Fruit fly (Drosophila melanogaster) whole organism, embryonic: Measurements from ENCODE around the gene Bcat.

ENCODE experiments used
- CG11085 ChIP-seq: fragments of 200-800 bp; sonication (Bioruptor generic); IDR thresholded peaks from 2 replicates; pipeline ENCODE4 v1.3.6; 2022; ENCODE audit warnings: missing biosample characterization, missing genetic modification characterization
- CG11560 ChIP-seq: fragments of 200-800 bp; sonication (Bioruptor generic); IDR thresholded peaks from 3 replicates; pipeline ENCODE4 v1.3.6; 2022; ENCODE audit warnings: missing biosample characterization, missing genetic modification characterization
- CG13775 ChIP-seq: fragments of 200-800 bp; sonication (Bioruptor generic); optimal IDR thresholded peaks from 3 replicates; lab custom pipeline; 2017; ENCODE audit warnings: missing biosample characterization, mild to moderate bottlenecking, missing genetic modification characterization
- CG15011 ChIP-seq: fragments of 200-800 bp; sonication (Bioruptor generic); optimal IDR thresholded peaks from 3 replicates; lab custom pipeline; 2018; ENCODE audit warnings: missing biosample characterization, mild to moderate bottlenecking, missing genetic modification characterization
- CG15696 ChIP-seq: fragments of 200-800 bp; sonication (Bioruptor generic); optimal IDR thresholded peaks from 2 replicates; lab custom pipeline; 2019; ENCODE audit warnings: missing biosample characterization, mild to moderate bottlenecking, missing genetic modification characterization, moderate library complexity
- CG1603 ChIP-seq: fragments of 200-800 bp; sonication (Bioruptor generic); optimal IDR thresholded peaks from 2 replicates; lab custom pipeline; 2019; ENCODE audit warnings: missing biosample characterization, mild to moderate bottlenecking, missing genetic modification characterization, moderate library complexity
- CG2202 ChIP-seq: fragments of 200-800 bp; sonication (Bioruptor generic); optimal IDR thresholded peaks from 2 replicates; lab custom pipeline; 2018; ENCODE audit warnings: missing biosample characterization, mild to moderate bottlenecking, missing genetic modification characterization
- CG2678 ChIP-seq: fragments of 200-800 bp; sonication (Bioruptor generic); optimal IDR thresholded peaks from 3 replicates; lab custom pipeline; 2019; ENCODE audit warnings: missing biosample characterization, mild to moderate bottlenecking, missing genetic modification characterization, moderate library complexity
- CG2875 ChIP-seq: fragments of 200-800 bp; sonication (Bioruptor generic); optimal IDR thresholded peaks from 2 replicates; lab custom pipeline; 2017; ENCODE audit warnings: missing biosample characterization, mild to moderate bottlenecking, missing genetic modification characterization, missing genetic modification reagents
- CG3847 ChIP-seq: fragments of 200-800 bp; sonication (Bioruptor generic); IDR thresholded peaks from 2 replicates; pipeline ENCODE4 v1.3.6; 2022; ENCODE audit warnings: missing biosample characterization, missing genetic modification characterization
- CG4328 ChIP-seq: fragments of 200-800 bp; sonication (Bioruptor generic); optimal IDR thresholded peaks from 3 replicates; lab custom pipeline; 2017; ENCODE audit warnings: missing biosample characterization, missing genetic modification reagents, missing genetic modification characterization
- CG4730 ChIP-seq: fragments of 200-800 bp; sonication (Bioruptor generic); IDR thresholded peaks from 2 replicates; pipeline ENCODE4 v1.3.6; 2022; ENCODE audit warnings: missing biosample characterization, missing genetic modification characterization
- CG4854 ChIP-seq: fragments of 200-800 bp; sonication (Bioruptor generic); optimal IDR thresholded peaks from 2 replicates; lab custom pipeline; 2016; ENCODE audit warnings: missing biosample characterization, missing genetic modification characterization, inconsistent platforms
- CG7963 ChIP-seq: fragments of 200-800 bp; sonication (Bioruptor generic); IDR thresholded peaks from 3 replicates; pipeline ENCODE4 v1.3.6; 2022; ENCODE audit warnings: missing biosample characterization, missing genetic modification characterization; ENCODE audit not compliant: partially characterized antibody
- CG8290 ChIP-seq, 3 experiments: fragments of 200-800 bp; sonication (Bioruptor generic); optimal IDR thresholded peaks; 2 replicates each; lab custom pipeline; 2016 to 2019; ENCODE audit warnings: missing biosample characterization in 3 of 3, missing genetic modification characterization in 3 of 3, mild to moderate bottlenecking in 2 of 3, moderate library complexity in 1 of 3
- CG8359 ChIP-seq: fragments of 200-800 bp; sonication (Bioruptor generic); optimal IDR thresholded peaks from 2 replicates; lab custom pipeline; 2017; ENCODE audit warnings: missing biosample characterization, mild to moderate bottlenecking, missing genetic modification characterization, borderline replicate concordance
- Dbx ChIP-seq: fragments of 200-800 bp; sonication (Bioruptor generic); IDR thresholded peaks from 3 replicates; pipeline ENCODE4 v1.3.6; 2022; ENCODE audit warnings: missing biosample characterization, missing genetic modification characterization
- E2f1 ChIP-seq: fragments of 200-800 bp; sonication (Bioruptor generic); IDR thresholded peaks from 2 replicates; pipeline ENCODE4 v1.3.6; 2022; ENCODE audit warnings: missing biosample characterization, missing genetic modification characterization
- Eip74EF ChIP-seq, 2 experiments: fragments of 200-800 bp in 1 of 2; fragments of >200 bp in 1 of 2; sonication (Bioruptor generic) in 1 of 2; optimal IDR thresholded peaks; 2 replicates each; lab custom pipeline; 2017 to 2019; ENCODE audit warnings: missing biosample characterization in 2 of 2, missing genetic modification characterization in 2 of 2, mild to moderate bottlenecking in 1 of 2, moderate library complexity in 1 of 2
- Meics ChIP-seq: fragments of 200-800 bp; sonication (Bioruptor generic); optimal IDR thresholded peaks from 2 replicates; lab custom pipeline; 2017; ENCODE audit warnings: missing biosample characterization, mild to moderate bottlenecking, missing genetic modification characterization
- Oaz ChIP-seq: fragments of 200-800 bp; sonication (Bioruptor generic); IDR thresholded peaks from 2 replicates; pipeline ENCODE4 v1.3.6; 2022; ENCODE audit warnings: missing biosample characterization, missing genetic modification characterization
- Opbp ChIP-seq: fragments of 200-800 bp; sonication (Bioruptor generic); IDR thresholded peaks from 3 replicates; pipeline ENCODE4 v1.3.6; 2022; ENCODE audit warnings: missing biosample characterization, missing genetic modification characterization; ENCODE audit not compliant: partially characterized antibody
- Sry-δ ChIP-seq: fragments of 200-800 bp; sonication (Bioruptor generic); optimal IDR thresholded peaks from 2 replicates; lab custom pipeline; 2016; ENCODE audit warnings: missing biosample characterization, missing genetic modification characterization
- Xbp1 ChIP-seq: fragments of 200-800 bp; sonication (Bioruptor generic); optimal IDR thresholded peaks from 3 replicates; lab custom pipeline; 2016; ENCODE audit warnings: missing biosample characterization, mild to moderate bottlenecking, missing genetic modification characterization
- ap ChIP-seq: fragments of 200-800 bp; sonication (Bioruptor generic); IDR thresholded peaks from 2 replicates; pipeline ENCODE4 v1.3.6; 2022; ENCODE audit warnings: missing biosample characterization, missing genetic modification characterization
- bbx ChIP-seq: fragments of 200-800 bp; sonication (Bioruptor generic); IDR thresholded peaks from 2 replicates; pipeline ENCODE4 v1.3.6; 2022; ENCODE audit warnings: missing biosample characterization, missing genetic modification characterization; ENCODE audit not compliant: partially characterized antibody
- chm ChIP-seq: fragments of 200-800 bp; sonication (Bioruptor generic); IDR thresholded peaks from 2 replicates; pipeline ENCODE4 v1.3.6; 2022; ENCODE audit warnings: missing biosample characterization, missing genetic modification characterization
- dan ChIP-seq: fragments of 200-800 bp; sonication (Bioruptor generic); IDR thresholded peaks from 2 replicates; pipeline ENCODE4 v1.3.6; 2022; ENCODE audit warnings: missing biosample characterization, missing genetic modification characterization
- danr ChIP-seq: fragments of 200-800 bp; sonication (Bioruptor generic); IDR thresholded peaks from 2 replicates; pipeline ENCODE4 v1.3.6; 2022; ENCODE audit warnings: missing biosample characterization, missing genetic modification characterization
- dm ChIP-seq: fragments of 200-800 bp; sonication (Bioruptor generic); optimal IDR thresholded peaks from 3 replicates; lab custom pipeline; 2016; ENCODE audit warnings: missing biosample characterization, missing genetic modification characterization
- fd64A ChIP-seq: fragments of 200-800 bp; sonication (Bioruptor generic); optimal IDR thresholded peaks from 3 replicates; lab custom pipeline; 2018; ENCODE audit warnings: missing biosample characterization, mild to moderate bottlenecking, missing genetic modification characterization
- fd96Cb ChIP-seq: fragments of 200-800 bp; sonication (Bioruptor generic); optimal IDR thresholded peaks from 2 replicates; lab custom pipeline; 2018; ENCODE audit warnings: missing biosample characterization, mild to moderate bottlenecking, missing genetic modification characterization, moderate library complexity
- gcm2 ChIP-seq: fragments of 200-800 bp; sonication (Bioruptor generic); optimal IDR thresholded peaks from 2 replicates; lab custom pipeline; 2016; ENCODE audit warnings: missing biosample characterization, missing genetic modification characterization
- hkb ChIP-seq, 2 experiments: fragments of 200-800 bp in 1 of 2; fragments of >200 bp in 1 of 2; sonication (Bioruptor generic) in 1 of 2; IDR thresholded peaks in 1 of 2; optimal IDR thresholded peaks in 1 of 2; 2 replicates each; pipeline versions ENCODE4 v1.3.6 to Lab custom; 2017 to 2022; ENCODE audit warnings: missing biosample characterization in 1 of 2, missing genetic modification characterization in 1 of 2
- pan ChIP-seq, 4 experiments: fragments of >200 bp in 3 of 4; fragments of 200-800 bp in 1 of 4; sonication (Bioruptor generic) in 1 of 4; optimal IDR thresholded peaks in 3 of 4; IDR thresholded peaks in 1 of 4; 2 replicates each; pipeline versions ENCODE4 v1.3.6 to Lab custom; 2017 to 2022; ENCODE audit warnings: missing biosample characterization in 2 of 4, missing genetic modification characterization in 2 of 4, mixed read lengths in 1 of 4
- pfk ChIP-seq: fragments of 200-800 bp; sonication (Bioruptor generic); optimal IDR thresholded peaks from 2 replicates; lab custom pipeline; 2018; ENCODE audit warnings: missing biosample characterization, mild to moderate bottlenecking, missing genetic modification characterization, moderate library complexity
- pho ChIP-seq: fragments of 200-800 bp; sonication (Bioruptor generic); optimal IDR thresholded peaks from 2 replicates; lab custom pipeline; 2016; ENCODE audit warnings: missing biosample characterization, missing genetic modification characterization
- psq ChIP-seq: fragments of 200-800 bp; sonication (Bioruptor generic); optimal IDR thresholded peaks from 2 replicates; lab custom pipeline; 2017; ENCODE audit warnings: missing biosample characterization, missing genetic modification characterization
- row ChIP-seq: fragments of 200-800 bp; sonication (Bioruptor generic); IDR thresholded peaks from 3 replicates; pipeline ENCODE4 v1.3.6; 2022; ENCODE audit warnings: missing biosample characterization, missing genetic modification characterization
- sc ChIP-seq, 3 experiments: fragments of >200 bp in 2 of 3; fragments of 200-800 bp in 1 of 3; sonication (Bioruptor generic) in 1 of 3; optimal IDR thresholded peaks; 2 replicates in 2 of 3; 3 replicates in 1 of 3; lab custom pipeline; 2017; ENCODE audit warnings: mild to moderate bottlenecking in 1 of 3, missing biosample characterization in 1 of 3, missing genetic modification characterization in 1 of 3, missing genetic modification reagents in 1 of 3
- sens ChIP-seq: fragments of 200-800 bp; sonication (Bioruptor generic); peaks from one replicate; lab custom pipeline; 2016; ENCODE audit warnings: missing biosample characterization, missing genetic modification characterization
- tna ChIP-seq: fragments of 200-800 bp; sonication (Bioruptor generic); IDR thresholded peaks from 2 replicates; pipeline ENCODE4 v1.3.6; 2022; ENCODE audit warnings: missing biosample characterization, missing genetic modification characterization; ENCODE audit not compliant: partially characterized antibody
- trem ChIP-seq: fragments of 200-800 bp; optimal IDR thresholded peaks from 3 replicates; lab custom pipeline; 2019; ENCODE audit warnings: missing biosample characterization, mild to moderate bottlenecking, missing genetic modification characterization, moderate library complexity
- ttk ChIP-seq: fragments of 200-800 bp; sonication (Bioruptor generic); IDR thresholded peaks from 2 replicates; pipeline ENCODE4 v2.1.2; 2022; ENCODE audit warnings: missing biosample characterization, missing genetic modification characterization
- z ChIP-seq: fragments of 200-800 bp; sonication (Bioruptor generic); IDR thresholded peaks from 3 replicates; pipeline ENCODE4 v1.3.6; 2022; ENCODE audit warnings: missing biosample characterization, missing genetic modification characterization
- zf30C ChIP-seq: fragments of 200-800 bp; sonication (Bioruptor generic); optimal IDR thresholded peaks from 3 replicates; lab custom pipeline; 2018; ENCODE audit warnings: missing biosample characterization, mild to moderate bottlenecking, missing genetic modification characterization

Bcat gene

DNA sequence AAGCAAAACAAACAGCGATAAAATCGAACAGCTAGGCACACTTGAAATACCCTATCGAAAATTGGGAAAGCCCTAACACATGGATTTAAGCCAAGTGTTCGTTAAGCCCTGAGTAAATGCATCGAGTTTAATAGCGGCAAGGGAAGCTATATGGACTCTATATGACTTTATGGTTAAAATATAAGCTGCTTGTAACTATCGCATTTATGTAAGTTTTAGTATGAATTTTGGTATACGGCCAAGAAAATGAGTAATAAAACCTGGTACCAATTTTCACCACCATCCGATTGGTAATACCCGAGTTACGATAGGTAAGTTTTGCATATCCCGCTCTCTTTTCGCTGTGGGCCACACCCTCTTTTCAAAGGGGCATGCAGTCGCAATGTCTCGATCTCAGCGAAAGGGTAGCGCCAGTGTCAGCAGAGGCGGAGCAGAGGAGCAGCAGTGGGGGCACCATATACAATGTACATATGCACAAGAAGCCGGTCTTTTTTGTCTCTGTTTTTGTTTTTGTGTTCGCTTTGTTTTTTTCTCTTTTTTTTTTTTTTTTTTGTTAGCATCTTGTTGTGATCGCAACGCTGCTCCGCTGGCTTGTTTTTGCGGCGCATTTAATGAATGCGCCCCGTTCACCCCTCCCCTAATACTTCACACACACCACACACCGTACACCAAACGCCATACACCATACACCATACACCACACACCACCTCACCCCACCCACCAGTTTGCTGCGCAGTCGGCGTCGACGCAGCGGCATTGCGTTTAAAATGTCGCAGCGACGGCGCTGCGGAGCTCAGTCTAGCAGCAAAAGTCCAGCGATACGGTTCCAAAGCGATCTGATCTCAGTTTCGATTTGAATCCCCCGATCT, 7.5 kb downstream of the Bcat start, which contains the start of gene GstT4 (continued):
- TF ChIP-seq hkb (optimal IDR thresholded peaks at IDR 0.05; lab: Kevin White, UChicago): no peak
- TF ChIP-seq hkb (GFP tag; IDR thresholded peaks at IDR 0.05; lab: Robert Waterston, UW): peak; percentile 73
- peak; percentile 50 for TF ChIP-seq CG2678
- TF ChIP-seq CG13775 (GFP tag; lab: Kevin White, UChicago): peak; percentile 14
- no peak for TF ChIP-seq Eip74EF (GFP tag; optimal IDR thresholded peaks at IDR 0.05; lab: Kevin White, UChicago)
- peak; percentile 62 for TF ChIP-seq psq
- no peak for TF ChIP-seq CG4854 (GFP tag; lab: Kevin White, UChicago)
- no peak for TF ChIP-seq CG2875
- TF ChIP-seq danr: no peak; the same call in 1 of the 2 replicates
- TF ChIP-seq gcm2 (GFP tag; lab: Kevin White, UChicago): no peak
- TF ChIP-seq CG4730 (GFP tag; lab: Robert Waterston, UW): no peak
- TF ChIP-seq dan (GFP tag; lab: Robert Waterston, UW): no peak
- no peak for TF ChIP-seq CG3847 (GFP tag; lab: Robert Waterston, UW)
- 0 out of 2 replicates have a peak, but pooled peaks have one; percentile 35 for TF ChIP-seq ap (GFP tag; lab: Robert Waterston, UW)
- TF ChIP-seq CG2202 (tag; lab: Kevin White, UChicago): no peak
- TF ChIP-seq fd96Cb (tag; lab: Kevin White, UChicago): no peak
- 0 out of 2 replicates have a peak, but pooled peaks have one; percentile 13 for TF ChIP-seq E2f1 (GFP tag; lab: Robert Waterston, UW)
- peak; percentile 58 for TF ChIP-seq pho (GFP tag; lab: Kevin White, UChicago)
- 0 out of 3 replicates have a peak, but pooled peaks have one; percentile 26 for TF ChIP-seq CG11560 (tag; lab: Robert Waterston, UW)
- peak; percentile 87 for TF ChIP-seq sens
- TF ChIP-seq zf30C (GFP tag; lab: Kevin White, UChicago): no peak
- no peak for TF ChIP-seq Oaz (GFP tag; lab: Robert Waterston, UW)
- TF ChIP-seq sc (optimal IDR thresholded peaks at IDR 0.05; lab: Kevin White, UChicago): no peak
- TF ChIP-seq sc (GFP tag; optimal IDR thresholded peaks at IDR 0.05; lab: Kevin White, UChicago): no peak
- no peak for TF ChIP-seq CG7963 (GFP tag; lab: Robert Waterston, UW)
- peak; percentile 90 for TF ChIP-seq row (GFP tag; lab: Robert Waterston, UW)
- peak; percentile 9; the same call in 1 of the 2 replicates for TF ChIP-seq ttk (GFP tag; lab: Robert Waterston, UW)
- no peak for TF ChIP-seq CG15011
- TF ChIP-seq CG11085 (GFP tag; lab: Robert Waterston, UW): no peak
- no peak for TF ChIP-seq CG8359 (GFP tag; lab: Kevin White, UChicago)
- TF ChIP-seq bbx (GFP tag; lab: Robert Waterston, UW): peak; percentile 30; the same call in 1 of the 2 replicates
- no peak for TF ChIP-seq fd64A (GFP tag; lab: Kevin White, UChicago)
- TF ChIP-seq CG15696 (tag; lab: Kevin White, UChicago): no peak
- TF ChIP-seq pan (optimal IDR thresholded peaks at IDR 0.05; lab: Kevin White, UChicago): no peak
- peak in 1 of 2 experiments; percentile 35 for TF ChIP-seq pan (GFP tag; optimal IDR thresholded peaks at IDR 0.05 in 1 of 2, IDR thresholded peaks at IDR 0.05 in 1 of 2)
- TF ChIP-seq CG1603: peak; percentile 27
- no peak for TF ChIP-seq CG4328 (GFP tag; lab: Kevin White, UChicago)
- peak; percentile 37 for TF ChIP-seq dm (GFP tag; lab: Kevin White, UChicago)
- TF ChIP-seq z (GFP tag; lab: Robert Waterston, UW): no peak
- TF ChIP-seq Meics (GFP tag; lab: Kevin White, UChicago): peak; percentile 32
- peak; percentile 46; the same call in 1 of the 2 replicates for TF ChIP-seq chm
- TF ChIP-seq tna: no peak
- TF ChIP-seq trem (tag; lab: Kevin White, UChicago): no peak
- no peak for TF ChIP-seq pfk
- peak; percentile 49 for TF ChIP-seq Xbp1 (GFP tag; lab: Kevin White, UChicago)
- TF ChIP-seq Sry-δ: peak; percentile 27
- no peak for TF ChIP-seq CG8290 (GFP tag; optimal IDR thresholded peaks at IDR 0.05; lab: Kevin White, UChicago)
- TF ChIP-seq CG8290 (tag; optimal IDR thresholded peaks at IDR 0.05; lab: Kevin White, UChicago): peak in 1 of 2 experiments; percentile 19
- peak; percentile 72 for TF ChIP-seq Dbx (GFP tag; lab: Robert Waterston, UW)
- 0 out of 3 replicates have a peak, but pooled peaks have one; percentile 30 for TF ChIP-seq Opbp (GFP tag; lab: Robert Waterston, UW)
